Worm (Caenorhabditis elegans): ENCODE measurements around the gene fbxc-52.

DNA sequence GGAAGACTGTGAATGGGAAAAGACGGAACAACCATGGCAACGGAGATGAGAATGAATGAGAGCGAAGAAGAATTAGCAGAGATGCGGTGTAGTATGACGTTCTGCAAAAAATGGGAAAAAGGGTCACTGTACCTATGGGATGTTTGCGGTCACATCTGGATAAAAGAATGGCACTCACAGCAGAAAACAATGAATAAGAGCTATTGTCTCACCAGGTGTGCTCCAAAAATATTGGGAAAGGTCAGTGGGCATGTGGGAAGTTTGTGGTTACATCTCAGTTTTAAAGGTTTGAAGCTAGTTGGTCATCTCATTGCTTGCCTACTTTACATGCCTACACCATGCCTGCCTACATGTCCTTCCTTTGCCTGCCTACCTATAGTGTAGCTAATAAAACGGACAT is 33.6 kb downstream of the fbxc-52 start, which contains the start of gene fbxb-91:
- TF ChIP-seq nhr-2 (tag; optimal IDR thresholded peaks at IDR 0.05) (no peak), elt-3 (tag; optimal IDR thresholded peaks at IDR 0.05) (no peak), M03D4.4 (tag; optimal IDR thresholded peaks at IDR 0.05) (no peak), tbx-8 (GFP tag; optimal IDR thresholded peaks at IDR 0.05) (no peak), ceh-39 (tag; optimal IDR thresholded peaks at IDR 0.05) (no peak), drap-1 (GFP tag; optimal IDR thresholded peaks at IDR 0.05) (no peak), nhr-12 (tag; optimal IDR thresholded peaks at IDR 0.05) (no peak), snpc-4 (tag; optimal IDR thresholded peaks at IDR 0.05) (no peak), mab-5 (tag; optimal IDR thresholded peaks at IDR 0.05) (no peak)
